Fruit fly (Drosophila melanogaster): ENCODE measurements around the gene CG13004.

The CG13004 gene

dm6 chrX:16813226-16813625 is 22.1 kb downstream of the CG13004 start (continued):
- TF ChIP-seq CG9437 (GFP tag; optimal IDR thresholded peaks at IDR 0.05) = peak; percentile 7
- peak; percentile 43 for TF ChIP-seq CG17359 (tag; optimal IDR thresholded peaks at IDR 0.05)
- peak; percentile 43 for TF ChIP-seq CG12391 (tag; optimal IDR thresholded peaks at IDR 0.05)
- peak; percentile 6 for TF ChIP-seq CG1602 (GFP tag; optimal IDR thresholded peaks at IDR 0.05)
- TF ChIP-seq phol (tag; optimal IDR thresholded peaks at IDR 0.05) = peak; percentile 39
- peak; percentile 27 for TF ChIP-seq CG7839 (tag; optimal IDR thresholded peaks at IDR 0.05)
- TF ChIP-seq dm (GFP tag; optimal IDR thresholded peaks at IDR 0.05) = no peak
- peak; percentile 8 for TF ChIP-seq Nf-YC (tag; optimal IDR thresholded peaks at IDR 0.05)
- no peak for TF ChIP-seq Hmx (GFP tag; optimal IDR thresholded peaks at IDR 0.05)
- TF ChIP-seq CG17361 (GFP tag; IDR thresholded peaks at IDR 0.05) = peak; percentile 48; the same call in 2 of the 3 replicates
- TF ChIP-seq CG3065 (GFP tag; optimal IDR thresholded peaks at IDR 0.05) = no peak
- no peak for TF ChIP-seq wek (GFP tag; optimal IDR thresholded peaks at IDR 0.05)
- TF ChIP-seq trem (tag; optimal IDR thresholded peaks at IDR 0.05) = no peak
- TF ChIP-seq H2.0 (GFP tag; IDR thresholded peaks at IDR 0.05) = peak; percentile 24; the same call in 1 of the 2 replicates
- TF ChIP-seq CG3726 (GFP tag; IDR thresholded peaks at IDR 0.05) = no peak
- peak; percentile 48 for TF ChIP-seq nmo (GFP tag; optimal IDR thresholded peaks at IDR 0.05)
- TF ChIP-seq fd64A (GFP tag; optimal IDR thresholded peaks at IDR 0.05) = no peak
- peak in 1 of 2 experiments; percentile 66 for TF ChIP-seq Hr51 (GFP tag; optimal IDR thresholded peaks at IDR 0.05)
- TF ChIP-seq BEAF-32 (GFP tag; optimal IDR thresholded peaks at IDR 0.05) = no peak
- TF ChIP-seq Sox102F (GFP tag; optimal IDR thresholded peaks at IDR 0.05) = peak; percentile 46
- no peak for TF ChIP-seq shn (GFP tag; optimal IDR thresholded peaks at IDR 0.05)
- peak; percentile 32 for TF ChIP-seq unpg (GFP tag; optimal IDR thresholded peaks at IDR 0.05)
- TF ChIP-seq grau (tag; optimal IDR thresholded peaks at IDR 0.05) = peak; percentile 35
- TF ChIP-seq prd (optimal IDR thresholded peaks at IDR 0.05) = no peak
- 0 out of 3 replicates have a peak, but pooled peaks have one; percentile 33 for TF ChIP-seq prd (GFP tag; IDR thresholded peaks at IDR 0.05)
- no peak for TF ChIP-seq Lim3 (GFP tag; IDR thresholded peaks at IDR 0.05)
- TF ChIP-seq CG12659 (GFP tag; optimal IDR thresholded peaks at IDR 0.05) = peak; percentile 24
- TF ChIP-seq ase (GFP tag; IDR thresholded peaks at IDR 0.05) = no peak
- no peak for TF ChIP-seq CG6813 (GFP tag; optimal IDR thresholded peaks at IDR 0.05)
- no peak for TF ChIP-seq CG11560 (tag; IDR thresholded peaks at IDR 0.05)
- peak; percentile 37 for TF ChIP-seq CG18262 (tag; optimal IDR thresholded peaks at IDR 0.05)
- no peak for TF ChIP-seq CG5245 (GFP tag; optimal IDR thresholded peaks at IDR 0.05)
- TF ChIP-seq Ravus (GFP tag; IDR thresholded peaks at IDR 0.05) = no peak
- no peak for TF ChIP-seq zen2 (GFP tag; IDR thresholded peaks at IDR 0.05; ENCODE audit: partially characterized antibody)
- no peak for TF ChIP-seq CG6254 (GFP tag; optimal IDR thresholded peaks at IDR 0.05)
- peak; percentile 34 for TF ChIP-seq CG10979 (tag; optimal IDR thresholded peaks at IDR 0.05)
- peak; percentile 67 for TF ChIP-seq CG11504 (tag; optimal IDR thresholded peaks at IDR 0.05)
- peak; percentile 36 for TF ChIP-seq CG13424 (tag; optimal IDR thresholded peaks at IDR 0.05)
- TF ChIP-seq hkb (optimal IDR thresholded peaks at IDR 0.05) = no peak
- TF ChIP-seq hkb (GFP tag; IDR thresholded peaks at IDR 0.05) = peak; percentile 32; the same call in 1 of the 2 replicates
- TF ChIP-seq bsh (GFP tag; optimal IDR thresholded peaks at IDR 0.05) = peak in 1 of 2 experiments; percentile 27
- TF ChIP-seq CG34422 (GFP tag; IDR thresholded peaks at IDR 0.05) = 0 out of 3 replicates have a peak, but pooled peaks have one; percentile 21
- no peak for TF ChIP-seq CG3838 (GFP tag; optimal IDR thresholded peaks at IDR 0.05)
- TF ChIP-seq CG32532 (GFP tag; IDR thresholded peaks at IDR 0.05) = no peak
- no peak for TF ChIP-seq CG30020 (tag; optimal IDR thresholded peaks at IDR 0.05)
- peak; percentile 32 for TF ChIP-seq bcd (GFP tag; optimal IDR thresholded peaks at IDR 0.05)
- no peak for TF ChIP-seq ab (GFP tag; optimal IDR thresholded peaks at IDR 0.05)
- peak; percentile 21; the same call in 2 of the 3 replicates for TF ChIP-seq tgo (GFP tag; IDR thresholded peaks at IDR 0.05)
- TF ChIP-seq CG10366 (GFP tag; IDR thresholded peaks at IDR 0.05) = peak; percentile 10; the same call in 1 of the 2 replicates
- no peak for TF ChIP-seq sc (optimal IDR thresholded peaks at IDR 0.05)
- no peak for TF ChIP-seq sc (GFP tag; optimal IDR thresholded peaks at IDR 0.05)

Measured in whole organism, embryonic.